Fruit fly (Drosophila melanogaster) whole organism, embryonic: ENCODE data around the gene CG10345.
A peak's percentile ranks its signal among the peaks of the same experiment; 100 is the strongest.

Experiments
- B-H2 ChIP-seq: fragments of 200-800 bp; sonication (Bioruptor generic); optimal IDR thresholded peaks from 2 replicates; lab custom pipeline; 2018; ENCODE audit warnings: missing biosample characterization, mild to moderate bottlenecking, missing genetic modification characterization
- C15 ChIP-seq: fragments of 200-800 bp; sonication (Bioruptor generic); IDR thresholded peaks from 3 replicates; pipeline ENCODE4 v1.3.6; 2022; ENCODE audit warnings: missing biosample characterization, missing genetic modification characterization
- CG10267 ChIP-seq: fragments of 200-800 bp; sonication (Bioruptor generic); optimal IDR thresholded peaks from 2 replicates; lab custom pipeline; 2018; ENCODE audit warnings: missing biosample characterization, mild to moderate bottlenecking, missing genetic modification characterization, moderate library complexity
- CG10654 ChIP-seq: fragments of 200-800 bp; sonication (Bioruptor generic); optimal IDR thresholded peaks from 2 replicates; lab custom pipeline; 2016; ENCODE audit warnings: missing biosample characterization, missing genetic modification characterization
- CG11456 ChIP-seq: fragments of 200-800 bp; sonication (Bioruptor generic); IDR thresholded peaks from 3 replicates; pipeline ENCODE4 v1.3.6; 2022; ENCODE audit warnings: missing biosample characterization, missing genetic modification characterization
- CG13624 ChIP-seq: fragments of 200-800 bp; sonication (Bioruptor generic); optimal IDR thresholded peaks from 2 replicates; lab custom pipeline; 2016; ENCODE audit warnings: missing biosample characterization, missing genetic modification characterization
- CG1603 ChIP-seq: fragments of 200-800 bp; sonication (Bioruptor generic); optimal IDR thresholded peaks from 2 replicates; lab custom pipeline; 2019; ENCODE audit warnings: missing biosample characterization, mild to moderate bottlenecking, missing genetic modification characterization, moderate library complexity
- CG17612 ChIP-seq: fragments of 200-800 bp; sonication (Bioruptor generic); IDR thresholded peaks from 2 replicates; pipeline ENCODE4 v1.3.6; 2022; ENCODE audit warnings: missing biosample characterization, missing genetic modification characterization
- CG17802 ChIP-seq: fragments of 200-800 bp; sonication (Bioruptor generic); optimal IDR thresholded peaks from 2 replicates; lab custom pipeline; 2018; ENCODE audit warnings: missing biosample characterization, mild to moderate bottlenecking, missing genetic modification characterization, moderate library complexity
- CG18619 ChIP-seq: fragments of 200-800 bp; sonication (Bioruptor generic); optimal IDR thresholded peaks from 3 replicates; lab custom pipeline; 2017; ENCODE audit warnings: missing biosample characterization, mild to moderate bottlenecking, missing genetic modification characterization
- CG31441 ChIP-seq: fragments of 200-800 bp; sonication (Bioruptor generic); IDR thresholded peaks from 2 replicates; pipeline ENCODE4 v1.3.6; 2022; ENCODE audit warnings: missing biosample characterization, missing genetic modification characterization
- CG3838 ChIP-seq: fragments of 200-800 bp; sonication (Bioruptor generic); optimal IDR thresholded peaks from 3 replicates; lab custom pipeline; 2016; ENCODE audit warnings: missing biosample characterization, missing genetic modification characterization
- CG4282 ChIP-seq: fragments of 200-800 bp; sonication (Bioruptor generic); optimal IDR thresholded peaks from 2 replicates; lab custom pipeline; 2016; ENCODE audit warnings: missing biosample characterization, missing genetic modification characterization
- CG4360 ChIP-seq: fragments of 200-800 bp; sonication (Bioruptor generic); IDR thresholded peaks from 2 replicates; pipeline ENCODE4 v1.3.6; 2022; ENCODE audit warnings: missing biosample characterization, missing genetic modification characterization
- CG7357 ChIP-seq: fragments of 200-800 bp; sonication (Bioruptor generic); IDR thresholded peaks from 3 replicates; pipeline ENCODE4 v1.3.6; 2022; ENCODE audit warnings: missing biosample characterization, missing genetic modification characterization
- CG7556 ChIP-seq: fragments of 200-800 bp; sonication (Bioruptor generic); optimal IDR thresholded peaks from 2 replicates; lab custom pipeline; 2017; ENCODE audit warnings: missing biosample characterization, mild to moderate bottlenecking, missing genetic modification characterization
- CG8359 ChIP-seq: fragments of 200-800 bp; sonication (Bioruptor generic); optimal IDR thresholded peaks from 2 replicates; lab custom pipeline; 2017; ENCODE audit warnings: missing biosample characterization, mild to moderate bottlenecking, missing genetic modification characterization, borderline replicate concordance
- CG9932 ChIP-seq: fragments of 200-800 bp; sonication (Bioruptor generic); IDR thresholded peaks from 2 replicates; pipeline ENCODE4 v1.3.6; 2022; ENCODE audit warnings: missing biosample characterization, missing genetic modification characterization
- D19A ChIP-seq: fragments of 200-800 bp; optimal IDR thresholded peaks from 3 replicates; lab custom pipeline; 2019; ENCODE audit warnings: missing biosample characterization, mild to moderate bottlenecking, missing genetic modification characterization, moderate library complexity
- ERR ChIP-seq: fragments of 200-800 bp; sonication (Bioruptor generic); optimal IDR thresholded peaks from 2 replicates; lab custom pipeline; 2016; ENCODE audit warnings: missing biosample characterization, missing genetic modification characterization
- Gug ChIP-seq: fragments of 200-800 bp; sonication (Bioruptor generic); IDR thresholded peaks from 4 replicates; pipeline ENCODE4 v1.3.6; 2022; ENCODE audit warnings: missing biosample characterization, missing genetic modification characterization
- HLH3B ChIP-seq: fragments of 200-800 bp; sonication (Bioruptor generic); IDR thresholded peaks from 2 replicates; pipeline ENCODE4 v1.3.6; 2022; ENCODE audit warnings: missing biosample characterization, missing genetic modification characterization
- HLH4C ChIP-seq: fragments of 200-800 bp; sonication (Bioruptor generic); IDR thresholded peaks from 3 replicates; pipeline ENCODE4 v1.3.6; 2022; ENCODE audit warnings: missing biosample characterization, missing genetic modification characterization; ENCODE audit not compliant: partially characterized antibody
- Hmr ChIP-seq: fragments of 200-800 bp; sonication (Bioruptor generic); optimal IDR thresholded peaks from 3 replicates; lab custom pipeline; 2017; ENCODE audit warnings: mild to moderate bottlenecking, missing biosample characterization, missing genetic modification reagents, missing genetic modification characterization
- Hmx ChIP-seq: fragments of 200-800 bp; sonication (Bioruptor generic); optimal IDR thresholded peaks from 2 replicates; lab custom pipeline; 2016; ENCODE audit warnings: missing biosample characterization, missing genetic modification characterization
- MBD-R2 ChIP-seq: fragments of 200-800 bp; sonication (Bioruptor generic); IDR thresholded peaks from 2 replicates; pipeline ENCODE4 v1.3.6; 2022; ENCODE audit warnings: missing biosample characterization, missing genetic modification characterization
- Mrtf ChIP-seq: fragments of 200-800 bp; sonication (Bioruptor generic); IDR thresholded peaks from 3 replicates; pipeline ENCODE4 v1.3.6; 2022; ENCODE audit warnings: missing biosample characterization, missing genetic modification characterization
- Nf-YA ChIP-seq: fragments of 200-800 bp; sonication (Bioruptor generic); IDR thresholded peaks from 2 replicates; pipeline ENCODE4 v1.3.6; 2022; ENCODE audit warnings: missing biosample characterization, missing genetic modification characterization
- Nf-YB ChIP-seq: fragments of 200-800 bp; sonication (Bioruptor generic); optimal IDR thresholded peaks from 3 replicates; lab custom pipeline; 2019; ENCODE audit warnings: missing biosample characterization, mild to moderate bottlenecking, missing genetic modification characterization, moderate library complexity
- Oli ChIP-seq: fragments of 200-800 bp; sonication (Bioruptor generic); optimal IDR thresholded peaks from 2 replicates; lab custom pipeline; 2018; ENCODE audit warnings: missing biosample characterization, mild to moderate bottlenecking, missing genetic modification characterization, moderate library complexity
- Sox100B ChIP-seq: fragments of 200-800 bp; sonication (Bioruptor generic); optimal IDR thresholded peaks from 3 replicates; lab custom pipeline; 2018; ENCODE audit warnings: missing biosample characterization, mild to moderate bottlenecking, missing genetic modification characterization
- Usf ChIP-seq: fragments of 200-800 bp; sonication (Bioruptor generic); optimal IDR thresholded peaks from 2 replicates; lab custom pipeline; 2017; ENCODE audit warnings: missing genotype, missing biosample characterization, missing genetic modification characterization
- caup ChIP-seq: fragments of 200-800 bp; sonication (Bioruptor generic); optimal IDR thresholded peaks from 3 replicates; lab custom pipeline; 2017; ENCODE audit warnings: missing biosample characterization, mild to moderate bottlenecking, missing genetic modification characterization, moderate library complexity; ENCODE audit not compliant: severe bottlenecking
- dmrt99B ChIP-seq: fragments of 200-800 bp; sonication (Bioruptor generic); optimal IDR thresholded peaks from 2 replicates; lab custom pipeline; 2018; ENCODE audit warnings: missing biosample characterization, mild to moderate bottlenecking, missing genetic modification characterization, moderate library complexity
- gcm ChIP-seq: fragments of 200-800 bp; sonication (Bioruptor generic); optimal IDR thresholded peaks from 2 replicates; lab custom pipeline; 2019; ENCODE audit warnings: missing biosample characterization, mild to moderate bottlenecking, missing genetic modification characterization, moderate library complexity
- lbe ChIP-seq: fragments of 200-800 bp; sonication (Bioruptor generic); optimal IDR thresholded peaks from 2 replicates; lab custom pipeline; 2016; ENCODE audit warnings: missing biosample characterization, mild to moderate bottlenecking, missing genetic modification characterization
- pfk ChIP-seq: fragments of 200-800 bp; sonication (Bioruptor generic); optimal IDR thresholded peaks from 2 replicates; lab custom pipeline; 2018; ENCODE audit warnings: missing biosample characterization, mild to moderate bottlenecking, missing genetic modification characterization, moderate library complexity
- pho ChIP-seq: fragments of 200-800 bp; sonication (Bioruptor generic); optimal IDR thresholded peaks from 2 replicates; lab custom pipeline; 2016; ENCODE audit warnings: missing biosample characterization, missing genetic modification characterization
- psq ChIP-seq: fragments of 200-800 bp; sonication (Bioruptor generic); optimal IDR thresholded peaks from 2 replicates; lab custom pipeline; 2017; ENCODE audit warnings: missing biosample characterization, missing genetic modification characterization
- rib ChIP-seq: fragments of 200-800 bp; sonication (Bioruptor generic); IDR thresholded peaks from 2 replicates; pipeline ENCODE4 v1.3.6; 2022; ENCODE audit warnings: missing biosample characterization, missing genetic modification characterization
- sens ChIP-seq: fragments of 200-800 bp; sonication (Bioruptor generic); peaks from one replicate; lab custom pipeline; 2016; ENCODE audit warnings: missing biosample characterization, missing genetic modification characterization
- sisA ChIP-seq: fragments of 200-800 bp; sonication (Bioruptor generic); IDR thresholded peaks from 2 replicates; pipeline ENCODE4 v1.3.6; 2022; ENCODE audit warnings: missing biosample characterization, missing genetic modification characterization
- slbo ChIP-seq: fragments of 200-800 bp; sonication (Bioruptor generic); IDR thresholded peaks from 2 replicates; pipeline ENCODE4 v1.3.6; 2022; ENCODE audit warnings: missing biosample characterization, missing genetic modification characterization
- sna ChIP-seq: fragments of 200-800 bp; sonication (Bioruptor generic); IDR thresholded peaks from 2 replicates; pipeline ENCODE4 v1.3.6; 2022; ENCODE audit warnings: missing biosample characterization, missing genetic modification characterization; ENCODE audit not compliant: partially characterized antibody
- stc ChIP-seq: fragments of 200-800 bp; sonication (Bioruptor generic); IDR thresholded peaks from 2 replicates; pipeline ENCODE4 v1.3.6; 2022; ENCODE audit warnings: missing biosample characterization, missing genetic modification characterization
- sug ChIP-seq: fragments of 200-800 bp; optimal IDR thresholded peaks from 2 replicates; lab custom pipeline; 2019; ENCODE audit warnings: missing biosample characterization, mild to moderate bottlenecking, missing genetic modification characterization, moderate library complexity
- tin ChIP-seq: fragments of 200-800 bp; sonication (Bioruptor generic); optimal IDR thresholded peaks from 3 replicates; lab custom pipeline; 2016; ENCODE audit warnings: missing biosample characterization, missing genetic modification characterization
- wor ChIP-seq: fragments of 200-800 bp; sonication (Bioruptor generic); IDR thresholded peaks from 2 replicates; pipeline ENCODE4 v1.3.6; 2022; ENCODE audit warnings: missing biosample characterization, missing genetic modification characterization
- z ChIP-seq: fragments of 200-800 bp; sonication (Bioruptor generic); IDR thresholded peaks from 3 replicates; pipeline ENCODE4 v1.3.6; 2022; ENCODE audit warnings: missing biosample characterization, missing genetic modification characterization
- zen2 ChIP-seq: fragments of 200-800 bp; sonication (Bioruptor generic); IDR thresholded peaks from 3 replicates; pipeline ENCODE4 v1.3.6; 2022; ENCODE audit warnings: missing biosample characterization, missing genetic modification characterization; ENCODE audit not compliant: partially characterized antibody

CG10345 gene

dm6 chr3R:16573483-16574145, 31.0 kb downstream of the CG10345 start, which contains the start of gene CG14903 (continued):
- TF ChIP-seq gcm (GFP tag; lab: Kevin White, UChicago) = no peak
- TF ChIP-seq CG8359 (GFP tag; lab: Kevin White, UChicago) = no peak
- no peak for TF ChIP-seq Oli (tag; lab: Kevin White, UChicago)
- TF ChIP-seq CG1603 (tag; lab: Kevin White, UChicago) = peak; percentile 32
- TF ChIP-seq caup (GFP tag; lab: Kevin White, UChicago) = no peak
- no peak for TF ChIP-seq Sox100B (GFP tag; lab: Kevin White, UChicago)
- TF ChIP-seq C15 (GFP tag; lab: Robert Waterston, UW) = no peak
- peak; percentile 50; the same call in 1 of the 2 replicates for TF ChIP-seq CG31441 (GFP tag; lab: Robert Waterston, UW)
- peak; percentile 27 for TF ChIP-seq pho (GFP tag; lab: Kevin White, UChicago)
- no peak for TF ChIP-seq pfk (GFP tag; lab: Kevin White, UChicago)
- no peak for TF ChIP-seq lbe
- TF ChIP-seq HLH4C (GFP tag; lab: Robert Waterston, UW) = peak; percentile 56; the same call in 2 of the 3 replicates
- TF ChIP-seq CG10654 (GFP tag; lab: Kevin White, UChicago) = peak; percentile 48
- no peak for TF ChIP-seq CG4282 (GFP tag; lab: Kevin White, UChicago)
- peak; percentile 67 for TF ChIP-seq CG9932 (GFP tag; lab: Robert Waterston, UW)
- TF ChIP-seq sna (GFP tag; lab: Robert Waterston, UW) = peak; percentile 60
- peak; percentile 31 for TF ChIP-seq Hmr (GFP tag; lab: Kevin White, UChicago)
- 0 out of 3 replicates have a peak, but pooled peaks have one; percentile 18 for TF ChIP-seq CG11456 (GFP tag; lab: Robert Waterston, UW)
- TF ChIP-seq CG18619 (GFP tag; lab: Kevin White, UChicago) = peak; percentile 3
- TF ChIP-seq HLH3B (GFP tag; lab: Robert Waterston, UW) = peak; percentile 49; the same call in 1 of the 2 replicates
- TF ChIP-seq slbo (GFP tag; lab: Robert Waterston, UW) = peak; percentile 60
- TF ChIP-seq stc (GFP tag; lab: Robert Waterston, UW) = no peak
- TF ChIP-seq Nf-YB (GFP tag; lab: Kevin White, UChicago) = no peak
- peak; percentile 87 for TF ChIP-seq MBD-R2 (GFP tag; lab: Robert Waterston, UW)
- no peak for TF ChIP-seq CG7357 (GFP tag; lab: Robert Waterston, UW)
- no peak for TF ChIP-seq ERR (GFP tag; lab: Kevin White, UChicago)
- TF ChIP-seq sens (GFP tag; lab: Kevin White, UChicago) = peak; percentile 81
- TF ChIP-seq Mrtf (GFP tag; lab: Robert Waterston, UW) = 0 out of 3 replicates have a peak, but pooled peaks have one; percentile 17
- TF ChIP-seq zen2 = no peak; the same call in 2 of the 3 replicates
- no peak for TF ChIP-seq z (GFP tag; lab: Robert Waterston, UW)
- TF ChIP-seq rib (GFP tag; lab: Robert Waterston, UW) = no peak
- TF ChIP-seq sug = no peak
- no peak for TF ChIP-seq CG3838 (GFP tag; lab: Kevin White, UChicago)
- no peak for TF ChIP-seq CG7556 (GFP tag; lab: Kevin White, UChicago)
- no peak for TF ChIP-seq B-H2 (GFP tag; lab: Kevin White, UChicago)
- no peak for TF ChIP-seq Usf (GFP tag; lab: Kevin White, UChicago)
- peak; percentile 50 for TF ChIP-seq CG10267 (tag; lab: Kevin White, UChicago)
- TF ChIP-seq D19A (tag; lab: Kevin White, UChicago) = peak; percentile 37
- TF ChIP-seq wor (GFP tag; lab: Robert Waterston, UW) = no peak
- no peak for TF ChIP-seq CG17612
- TF ChIP-seq CG4360 (GFP tag; lab: Robert Waterston, UW) = no peak
- peak; percentile 69 for TF ChIP-seq sisA (GFP tag; lab: Robert Waterston, UW)
- no peak for TF ChIP-seq psq
- no peak for TF ChIP-seq Gug
- TF ChIP-seq Nf-YA = no peak
- TF ChIP-seq tin (GFP tag; lab: Kevin White, UChicago) = peak; percentile 70
- TF ChIP-seq Hmx (GFP tag; lab: Kevin White, UChicago) = no peak
- peak; percentile 25 for TF ChIP-seq CG13624 (GFP tag; lab: Kevin White, UChicago)
- peak; percentile 100 for TF ChIP-seq CG17802
- TF ChIP-seq dmrt99B = no peak
